Fruit fly (Drosophila melanogaster) whole organism, embryonic: ENCODE measurements around the gene HP1e.
A peak's percentile ranks its signal among the peaks of the same experiment; 100 is the strongest.

Experiments
- Adf1 ChIP-seq: fragments of 200-800 bp; sonication (Bioruptor generic); IDR thresholded peaks from 2 replicates; pipeline ENCODE4 v1.3.6; 2022; ENCODE audit warnings: missing biosample characterization, missing genetic modification characterization
- B-H1 ChIP-seq: fragments of 200-800 bp; sonication (Bioruptor generic); IDR thresholded peaks from 3 replicates; pipeline ENCODE4 v1.3.6; 2022; ENCODE audit warnings: missing biosample characterization, missing genetic modification characterization
- CG10267 ChIP-seq: fragments of 200-800 bp; sonication (Bioruptor generic); optimal IDR thresholded peaks from 2 replicates; lab custom pipeline; 2018; ENCODE audit warnings: missing biosample characterization, mild to moderate bottlenecking, missing genetic modification characterization, moderate library complexity
- CG11696 ChIP-seq: fragments of 200-800 bp; sonication (Bioruptor generic); IDR thresholded peaks from 2 replicates; pipeline ENCODE4 v1.3.6; 2022; ENCODE audit warnings: missing biosample characterization, missing genetic modification characterization
- CG12299 ChIP-seq: fragments of 200-800 bp; sonication (Bioruptor generic); optimal IDR thresholded peaks from 2 replicates; lab custom pipeline; 2018; ENCODE audit warnings: missing biosample characterization, mild to moderate bottlenecking, missing genetic modification characterization
- CG15269 ChIP-seq: fragments of 200-800 bp; sonication (Bioruptor generic); optimal IDR thresholded peaks from 2 replicates; lab custom pipeline; 2018; ENCODE audit warnings: missing biosample characterization, mild to moderate bottlenecking, missing genetic modification characterization, moderate library complexity
- CG1603 ChIP-seq: fragments of 200-800 bp; sonication (Bioruptor generic); optimal IDR thresholded peaks from 2 replicates; lab custom pipeline; 2019; ENCODE audit warnings: missing biosample characterization, mild to moderate bottlenecking, missing genetic modification characterization, moderate library complexity
- CG17328 ChIP-seq: fragments of 200-800 bp; sonication (Bioruptor generic); IDR thresholded peaks from 2 replicates; pipeline ENCODE4 v1.3.6; 2022; ENCODE audit warnings: missing biosample characterization, missing genetic modification characterization
- CG2129 ChIP-seq: fragments of 200-800 bp; sonication (Bioruptor generic); IDR thresholded peaks from 2 replicates; pipeline ENCODE4 v1.3.6; 2022; ENCODE audit warnings: missing biosample characterization, missing genetic modification characterization; ENCODE audit not compliant: partially characterized antibody
- CG2875 ChIP-seq: fragments of 200-800 bp; sonication (Bioruptor generic); optimal IDR thresholded peaks from 2 replicates; lab custom pipeline; 2017; ENCODE audit warnings: missing biosample characterization, mild to moderate bottlenecking, missing genetic modification characterization, missing genetic modification reagents
- CG6689 ChIP-seq: fragments of 200-800 bp; sonication (Bioruptor generic); IDR thresholded peaks from 2 replicates; pipeline ENCODE4 v1.3.6; 2022; ENCODE audit warnings: missing biosample characterization, missing genetic modification characterization
- CG6791 ChIP-seq: fragments of 200-800 bp; sonication (Bioruptor generic); IDR thresholded peaks from 3 replicates; pipeline ENCODE4 v1.3.6; 2022; ENCODE audit warnings: missing biosample characterization, missing genetic modification characterization; ENCODE audit not compliant: partially characterized antibody
- CG7745 ChIP-seq: fragments of 200-800 bp; sonication (Bioruptor generic); optimal IDR thresholded peaks from 2 replicates; lab custom pipeline; 2018; ENCODE audit warnings: missing biosample characterization, mild to moderate bottlenecking, missing genetic modification characterization, moderate library complexity
- CG7839 ChIP-seq: fragments of 200-800 bp; sonication (Bioruptor generic); optimal IDR thresholded peaks from 3 replicates; lab custom pipeline; 2018; ENCODE audit warnings: missing biosample characterization, mild to moderate bottlenecking, missing genetic modification characterization, moderate library complexity
- CG7928 ChIP-seq: fragments of 200-800 bp; sonication (Bioruptor generic); optimal IDR thresholded peaks from 2 replicates; lab custom pipeline; 2017; ENCODE audit warnings: missing biosample characterization, mild to moderate bottlenecking, missing genetic modification characterization
- CoRest ChIP-seq: fragments of 200-800 bp; sonication (Bioruptor generic); optimal IDR thresholded peaks from 3 replicates; lab custom pipeline; 2018; ENCODE audit warnings: missing biosample characterization, mild to moderate bottlenecking, missing genetic modification characterization, moderate library complexity
- Dbx ChIP-seq: fragments of 200-800 bp; sonication (Bioruptor generic); IDR thresholded peaks from 3 replicates; pipeline ENCODE4 v1.3.6; 2022; ENCODE audit warnings: missing biosample characterization, missing genetic modification characterization
- Dip3 ChIP-seq: fragments of 200-800 bp; sonication (Bioruptor generic); optimal IDR thresholded peaks from 3 replicates; lab custom pipeline; 2016; ENCODE audit warnings: missing biosample characterization, missing genetic modification characterization
- GATAe ChIP-seq: fragments of 200-800 bp; sonication (Bioruptor generic); conservative IDR thresholded peaks from 2 replicates; pipeline ENCODE4 v1.3.6; 2022; ENCODE audit warnings: missing biosample characterization, missing genetic modification characterization
- MESR4 ChIP-seq: fragments of 200-800 bp; sonication (Bioruptor generic); optimal IDR thresholded peaks from 2 replicates; lab custom pipeline; 2018; ENCODE audit warnings: missing biosample characterization, mild to moderate bottlenecking, missing genetic modification characterization, moderate library complexity
- NK7.1 ChIP-seq: fragments of 200-800 bp; sonication (Bioruptor generic); optimal IDR thresholded peaks from 3 replicates; lab custom pipeline; 2016; ENCODE audit warnings: missing biosample characterization, missing genetic modification characterization
- Neu2 ChIP-seq: fragments of 200-800 bp; sonication (Bioruptor generic); optimal IDR thresholded peaks from 3 replicates; lab custom pipeline; 2016; ENCODE audit warnings: missing biosample characterization, missing genetic modification characterization, borderline replicate concordance
- Pdp1 ChIP-seq, 2 experiments: fragments of 200-800 bp; sonication (Bioruptor generic); optimal IDR thresholded peaks; 3 replicates each; lab custom pipeline; 2016; ENCODE audit warnings: missing biosample characterization in 2 of 2, missing genetic modification characterization in 2 of 2, mild to moderate bottlenecking in 1 of 2, moderate library complexity in 1 of 2
- Sox100B ChIP-seq: fragments of 200-800 bp; sonication (Bioruptor generic); optimal IDR thresholded peaks from 3 replicates; lab custom pipeline; 2018; ENCODE audit warnings: missing biosample characterization, mild to moderate bottlenecking, missing genetic modification characterization
- Stat92E ChIP-seq, 3 experiments: fragments of >200 bp in 2 of 3; fragments of 200-800 bp in 1 of 3; sonication (Bioruptor generic) in 1 of 3; optimal IDR thresholded peaks; 2 replicates each; lab custom pipeline; 2017 to 2019; ENCODE audit warnings: missing biosample characterization in 3 of 3, missing genetic modification characterization in 3 of 3, mild to moderate bottlenecking in 1 of 3, moderate library complexity in 1 of 3
- Xrp1 ChIP-seq: fragments of 200-800 bp; sonication (Bioruptor generic); IDR thresholded peaks from 2 replicates; pipeline ENCODE4 v1.3.6; 2022; ENCODE audit warnings: missing biosample characterization, missing genetic modification characterization
- YL-1 ChIP-seq: fragments of 200-800 bp; sonication (Bioruptor generic); optimal IDR thresholded peaks from 3 replicates; lab custom pipeline; 2017; ENCODE audit warnings: missing biosample characterization, mild to moderate bottlenecking, missing genetic modification characterization
- bbx ChIP-seq: fragments of 200-800 bp; sonication (Bioruptor generic); IDR thresholded peaks from 2 replicates; pipeline ENCODE4 v1.3.6; 2022; ENCODE audit warnings: missing biosample characterization, missing genetic modification characterization; ENCODE audit not compliant: partially characterized antibody
- exex ChIP-seq: fragments of 200-800 bp; sonication (Bioruptor generic); optimal IDR thresholded peaks from 4 replicates; lab custom pipeline; 2018; ENCODE audit warnings: missing biosample characterization, mild to moderate bottlenecking, missing genetic modification characterization, moderate library complexity
- fd102C ChIP-seq: fragments of 200-800 bp; sonication (Bioruptor generic); optimal IDR thresholded peaks from 2 replicates; lab custom pipeline; 2018; ENCODE audit warnings: missing biosample characterization, mild to moderate bottlenecking, missing genetic modification characterization, moderate library complexity
- fd3F ChIP-seq: fragments of 200-800 bp; sonication (Bioruptor generic); optimal IDR thresholded peaks from 2 replicates; lab custom pipeline; 2018; ENCODE audit warnings: missing biosample characterization, mild to moderate bottlenecking, missing genetic modification characterization, moderate library complexity
- fd64A ChIP-seq: fragments of 200-800 bp; sonication (Bioruptor generic); optimal IDR thresholded peaks from 3 replicates; lab custom pipeline; 2018; ENCODE audit warnings: missing biosample characterization, mild to moderate bottlenecking, missing genetic modification characterization
- gcm ChIP-seq: fragments of 200-800 bp; sonication (Bioruptor generic); optimal IDR thresholded peaks from 2 replicates; lab custom pipeline; 2019; ENCODE audit warnings: missing biosample characterization, mild to moderate bottlenecking, missing genetic modification characterization, moderate library complexity
- gfzf ChIP-seq: fragments of 200-800 bp; sonication (Bioruptor generic); optimal IDR thresholded peaks from 2 replicates; lab custom pipeline; 2016; ENCODE audit warnings: missing biosample characterization, mild to moderate bottlenecking, missing genetic modification characterization, moderate library complexity
- grn ChIP-seq: fragments of 200-800 bp; sonication (Bioruptor generic); optimal IDR thresholded peaks from 3 replicates; lab custom pipeline; 2017; ENCODE audit warnings: missing biosample characterization, missing genetic modification characterization
- hb ChIP-seq: fragments of 200-800 bp; sonication (Bioruptor generic); IDR thresholded peaks from 3 replicates; pipeline ENCODE4 v1.3.6; 2022; ENCODE audit warnings: missing biosample characterization, missing genetic modification characterization; ENCODE audit not compliant: partially characterized antibody
- hkb ChIP-seq, 2 experiments: fragments of 200-800 bp in 1 of 2; fragments of >200 bp in 1 of 2; sonication (Bioruptor generic) in 1 of 2; IDR thresholded peaks in 1 of 2; optimal IDR thresholded peaks in 1 of 2; 2 replicates each; pipeline versions ENCODE4 v1.3.6 to Lab custom; 2017 to 2022; ENCODE audit warnings: missing biosample characterization in 1 of 2, missing genetic modification characterization in 1 of 2
- jigr1 ChIP-seq: fragments of 200-800 bp; sonication (Bioruptor generic); IDR thresholded peaks from 3 replicates; pipeline ENCODE4 v1.3.6; 2022; ENCODE audit warnings: missing biosample characterization, missing genetic modification characterization
- nom ChIP-seq: fragments of 200-800 bp; sonication (Bioruptor generic); optimal IDR thresholded peaks from 2 replicates; lab custom pipeline; 2017; ENCODE audit warnings: missing biosample characterization, missing genetic modification characterization, mild to moderate bottlenecking, moderate library complexity, missing genetic modification reagents
- sob ChIP-seq: fragments of 200-800 bp; sonication (Bioruptor generic); IDR thresholded peaks from 2 replicates; pipeline ENCODE4 v1.3.6; 2022; ENCODE audit warnings: missing biosample characterization, missing genetic modification characterization
- sug ChIP-seq: fragments of 200-800 bp; optimal IDR thresholded peaks from 2 replicates; lab custom pipeline; 2019; ENCODE audit warnings: missing biosample characterization, mild to moderate bottlenecking, missing genetic modification characterization, moderate library complexity
- tll ChIP-seq, 2 experiments: fragments of 200-800 bp in 1 of 2; fragments of >200 bp in 1 of 2; sonication (Bioruptor generic) in 1 of 2; optimal IDR thresholded peaks; 2 replicates each; lab custom pipeline; 2017 to 2019; ENCODE audit warnings: missing biosample characterization in 2 of 2, missing genetic modification characterization in 2 of 2, mild to moderate bottlenecking in 1 of 2, moderate library complexity in 1 of 2
- wek ChIP-seq: fragments of 200-800 bp; sonication (Bioruptor generic); optimal IDR thresholded peaks from 3 replicates; lab custom pipeline; 2018; ENCODE audit warnings: missing biosample characterization, mild to moderate bottlenecking, missing genetic modification characterization, moderate library complexity
- zen2 ChIP-seq: fragments of 200-800 bp; sonication (Bioruptor generic); IDR thresholded peaks from 3 replicates; pipeline ENCODE4 v1.3.6; 2022; ENCODE audit warnings: missing biosample characterization, missing genetic modification characterization; ENCODE audit not compliant: partially characterized antibody

The HP1e gene

dm6 chr3R:9331861-9332260, 10.3 kb downstream of the HP1e start, which contains the start of gene CG16749:
CG16749 (minus strand) TSS chr3R:9331885.
- no peak for TF ChIP-seq gcm (GFP tag; lab: Kevin White, UChicago)
- TF ChIP-seq grn, result peak; percentile 21
- no peak for TF ChIP-seq nom (GFP tag; lab: Kevin White, UChicago)
- TF ChIP-seq hkb (optimal IDR thresholded peaks at IDR 0.05; lab: Kevin White, UChicago), result peak; percentile 33
- no peak for TF ChIP-seq hkb (GFP tag; IDR thresholded peaks at IDR 0.05; lab: Robert Waterston, UW)
- peak; percentile 26; the same call in 1 of the 2 replicates for TF ChIP-seq GATAe (GFP tag; lab: Robert Waterston, UW)
- TF ChIP-seq YL-1 (GFP tag; lab: Kevin White, UChicago), result no peak
- no peak for TF ChIP-seq CG6791 (GFP tag; lab: Robert Waterston, UW)
- TF ChIP-seq CG1603 (tag; lab: Kevin White, UChicago), result no peak
- no peak for TF ChIP-seq Xrp1 (GFP tag; lab: Robert Waterston, UW)
- TF ChIP-seq CoRest (tag; lab: Kevin White, UChicago), result no peak
- peak; percentile 93 for TF ChIP-seq exex (tag; lab: Kevin White, UChicago)
- peak; percentile 10 for TF ChIP-seq sug (tag; lab: Kevin White, UChicago)
- no peak for TF ChIP-seq CG7839 (tag; lab: Kevin White, UChicago)
- TF ChIP-seq wek (GFP tag; lab: Kevin White, UChicago), result no peak
- TF ChIP-seq NK7.1 (GFP tag; lab: Kevin White, UChicago), result no peak
- no peak for TF ChIP-seq CG6689
- TF ChIP-seq zen2 (GFP tag; lab: Robert Waterston, UW), result no peak

- peak; percentile 12 for TF ChIP-seq fd3F (GFP tag; lab: Kevin White, UChicago)
- TF ChIP-seq MESR4, result peak; percentile 59
- no peak for TF ChIP-seq sob (GFP tag; lab: Robert Waterston, UW)
- TF ChIP-seq CG11696 (GFP tag; lab: Robert Waterston, UW), result no peak
- TF ChIP-seq fd64A (GFP tag; lab: Kevin White, UChicago), result no peak
- no peak for TF ChIP-seq Dip3 (GFP tag; lab: Kevin White, UChicago)
- no peak for TF ChIP-seq B-H1 (GFP tag; lab: Robert Waterston, UW)
- TF ChIP-seq Dbx (GFP tag; lab: Robert Waterston, UW), result 0 out of 3 replicates have a peak, but pooled peaks have one; percentile 39
- peak; percentile 11 for TF ChIP-seq CG12299 (tag; lab: Kevin White, UChicago)
- no peak for TF ChIP-seq fd102C (GFP tag; lab: Kevin White, UChicago)
- peak; percentile 28 for TF ChIP-seq gfzf (GFP tag; lab: Kevin White, UChicago)
- TF ChIP-seq tll (GFP tag; optimal IDR thresholded peaks at IDR 0.05; lab: Kevin White, UChicago), result no peak
- TF ChIP-seq jigr1 (GFP tag; lab: Robert Waterston, UW), result no peak
- 0 out of 3 replicates have a peak, but pooled peaks have one; percentile 21 for TF ChIP-seq hb (GFP tag; lab: Robert Waterston, UW)
- peak; percentile 38 for TF ChIP-seq CG2129
- TF ChIP-seq Adf1 (GFP tag; lab: Robert Waterston, UW), result peak; percentile 76
- TF ChIP-seq bbx, result peak; percentile 75
- TF ChIP-seq Stat92E (GFP tag; optimal IDR thresholded peaks at IDR 0.05; lab: Kevin White, UChicago), result peak in 1 of 3 experiments; percentile 36
- no peak for TF ChIP-seq Sox100B (GFP tag; lab: Kevin White, UChicago)
- peak; percentile 99 for TF ChIP-seq CG7928 (GFP tag; lab: Kevin White, UChicago)
- peak in 1 of 2 experiments; percentile 43 for TF ChIP-seq Pdp1 (GFP tag; optimal IDR thresholded peaks at IDR 0.05; lab: Kevin White, UChicago)
- no peak for TF ChIP-seq CG15269
- peak; percentile 55 for TF ChIP-seq CG10267 (tag; lab: Kevin White, UChicago)
- TF ChIP-seq CG7745 (tag; lab: Kevin White, UChicago), result no peak
- TF ChIP-seq YL-1 (GFP tag; lab: Kevin White, UChicago), result peak; percentile 84
- no peak for TF ChIP-seq CG17328 (GFP tag; lab: Robert Waterston, UW)
- no peak for TF ChIP-seq Neu2 (GFP tag; lab: Kevin White, UChicago)
- no peak for TF ChIP-seq CG2875 (GFP tag; lab: Kevin White, UChicago)
These were observed 13.3 kb downstream of the HP1e start, which contains the start of the genes Aduk and pasi2 for dm6 chr3R:9334592-9335518. Aduk (minus strand) TSS chr3R:9334714. pasi2 (plus strand) TSS chr3R:9335170.
